Worm (Caenorhabditis elegans) whole organism, L1 larva: ENCODE data around the gene C48B4.12.

Source experiments
- F16B12.6 ChIP-seq: fragments of 150-350 bp; optimal IDR thresholded peaks from 2 replicates; lab custom pipeline; 2014; ENCODE audit warnings: missing biosample characterization, missing genetic modification characterization
- Y116A8C.19 ChIP-seq: sonication (generic microtip); optimal IDR thresholded peaks from 2 replicates; lab custom pipeline; 2016; ENCODE audit warnings: missing compliant biosample characterization, missing genetic modification characterization, borderline replicate concordance
- aha-1 ChIP-seq: fragments of 150-350 bp; optimal IDR thresholded peaks from 2 replicates; lab custom pipeline; 2014; ENCODE audit warnings: missing biosample characterization, missing genetic modification characterization
- alr-1 ChIP-seq: fragments of 200-800 bp; sonication (Bioruptor generic); optimal IDR thresholded peaks from 2 replicates; lab custom pipeline; 2018; ENCODE audit warnings: borderline replicate concordance, mild to moderate bottlenecking, missing genetic modification characterization, missing compliant biosample characterization
- aly-2 ChIP-seq: fragments of 150-350 bp; optimal IDR thresholded peaks from 2 replicates; lab custom pipeline; 2014; ENCODE audit warnings: missing biosample characterization, missing genetic modification characterization
- ceh-63 ChIP-seq: fragments of 200-800 bp; sonication (Bioruptor generic); optimal IDR thresholded peaks from 2 replicates; lab custom pipeline; 2018; ENCODE audit warnings: mild to moderate bottlenecking, missing genetic modification characterization, missing compliant biosample characterization
- ceh-8 ChIP-seq: fragments of 200-800 bp; sonication (Bioruptor generic); optimal IDR thresholded peaks from 2 replicates; lab custom pipeline; 2018; ENCODE audit warnings: mild to moderate bottlenecking, missing genetic modification characterization, moderate library complexity, missing compliant biosample characterization
- ces-1 ChIP-seq: fragments of 150-350 bp; optimal IDR thresholded peaks from 2 replicates; lab custom pipeline; 2014; ENCODE audit warnings: missing biosample characterization, missing genetic modification reagents, missing genetic modification characterization
- dpl-1 ChIP-seq, 3 experiments: fragments of 150-350 bp in 2 of 3; sonication (generic microtip) in 1 of 3; optimal IDR thresholded peaks; 2 replicates each; lab custom pipeline; 2014 to 2017; ENCODE audit warnings: missing biosample characterization in 3 of 3, missing genetic modification characterization in 3 of 3, missing genetic modification reagents in 3 of 3
- dsc-1 ChIP-seq: sonication (generic microtip); optimal IDR thresholded peaks from 2 replicates; lab custom pipeline; 2016; ENCODE audit warnings: mild to moderate bottlenecking, missing genetic modification characterization, missing compliant biosample characterization
- efl-3 ChIP-seq: fragments of 200-800 bp; sonication (Bioruptor generic); optimal IDR thresholded peaks from 2 replicates; lab custom pipeline; 2018; ENCODE audit warnings: mild to moderate bottlenecking, missing genetic modification characterization, missing compliant biosample characterization
- egl-13 ChIP-seq: sonication (generic microtip); optimal IDR thresholded peaks from 2 replicates; lab custom pipeline; 2016; ENCODE audit warnings: missing genotype, missing genetic modification reagents, missing genetic modification characterization, missing compliant biosample characterization
- ets-5 ChIP-seq: fragments of 200-800 bp; sonication (Bioruptor generic); IDR thresholded peaks from 2 replicates; pipeline ENCODE4 v1.3.6; 2022; ENCODE audit warnings: missing genetic modification characterization, missing compliant biosample characterization
- fkh-10 ChIP-seq: sonication (generic microtip); optimal IDR thresholded peaks from 2 replicates; lab custom pipeline; 2017; ENCODE audit warnings: missing biosample characterization, missing genetic modification reagents, missing genetic modification characterization
- fkh-8 ChIP-seq: sonication (generic microtip); optimal IDR thresholded peaks from 2 replicates; lab custom pipeline; 2016; ENCODE audit warnings: mild to moderate bottlenecking, missing genetic modification characterization, missing compliant biosample characterization
- fos-1 ChIP-seq: fragments of 150-350 bp; optimal IDR thresholded peaks from 2 replicates; lab custom pipeline; 2014; ENCODE audit warnings: missing biosample characterization, missing genetic modification characterization
- grh-1 ChIP-seq: fragments of 200-800 bp; sonication (Bioruptor generic); IDR thresholded peaks from 2 replicates; pipeline ENCODE4 v1.3.6; 2022; ENCODE audit warnings: missing genetic modification reagents, missing genetic modification characterization, missing compliant biosample characterization
- hpl-2 ChIP-seq: fragments of 150-350 bp; optimal IDR thresholded peaks from 2 replicates; lab custom pipeline; 2014; ENCODE audit warnings: missing biosample characterization, missing genetic modification reagents, missing genetic modification characterization
- irx-1 ChIP-seq: sonication (generic microtip); optimal IDR thresholded peaks from 2 replicates; lab custom pipeline; 2016; ENCODE audit warnings: missing genetic modification characterization, missing compliant biosample characterization
- isw-1 ChIP-seq: fragments of 200-800 bp; sonication (Bioruptor generic); IDR thresholded peaks from 2 replicates; pipeline ENCODE4 v1.3.6; 2022; ENCODE audit warnings: missing genetic modification characterization, missing compliant biosample characterization
- jun-1 ChIP-seq: fragments of 150-350 bp; optimal IDR thresholded peaks from 2 replicates; lab custom pipeline; 2014; ENCODE audit warnings: missing biosample characterization, missing genetic modification reagents, missing genetic modification characterization
- lin-35 ChIP-seq, 2 experiments: fragments of 150-350 bp; optimal IDR thresholded peaks; 2 replicates each; lab custom pipeline; 2014; ENCODE audit warnings: missing biosample characterization in 2 of 2, missing genetic modification characterization in 2 of 2, missing genetic modification reagents in 2 of 2
- lin-39 ChIP-seq: fragments of 150-350 bp; optimal IDR thresholded peaks from 2 replicates; lab custom pipeline; 2014; ENCODE audit warnings: missing biosample characterization, missing genetic modification reagents, missing genetic modification characterization
- lir-3 ChIP-seq: sonication (generic microtip); optimal IDR thresholded peaks from 2 replicates; lab custom pipeline; 2016; ENCODE audit warnings: mild to moderate bottlenecking, missing genetic modification characterization, moderate library complexity, missing compliant biosample characterization; ENCODE audit not compliant: poor library complexity
- lsy-2 ChIP-seq, 2 experiments: fragments of 150-350 bp; optimal IDR thresholded peaks; 2 replicates each; lab custom pipeline; 2014; ENCODE audit warnings: missing biosample characterization in 2 of 2, missing genetic modification characterization in 2 of 2
- mab-9 ChIP-seq: fragments of 200-800 bp; sonication (Bioruptor generic); IDR thresholded peaks from 2 replicates; pipeline ENCODE4 v1.3.6; 2022; ENCODE audit warnings: missing genetic modification reagents, missing genetic modification characterization, missing compliant biosample characterization
- mef-2 ChIP-seq: fragments of 150-350 bp; optimal IDR thresholded peaks from 2 replicates; lab custom pipeline; 2014; ENCODE audit warnings: missing biosample characterization, missing genetic modification characterization
- nhr-11 ChIP-seq: fragments of 150-350 bp; optimal IDR thresholded peaks from 2 replicates; lab custom pipeline; 2014; ENCODE audit warnings: missing biosample characterization, missing genetic modification characterization
- nhr-12 ChIP-seq: sonication (generic microtip); optimal IDR thresholded peaks from 2 replicates; lab custom pipeline; 2017; ENCODE audit warnings: missing biosample characterization, missing genetic modification characterization
- nhr-19 ChIP-seq: fragments of 200-800 bp; sonication (Bioruptor generic); conservative IDR thresholded peaks from 2 replicates; pipeline ENCODE4 v1.3.6; 2022; ENCODE audit warnings: missing genetic modification characterization, missing compliant biosample characterization
- nhr-237 ChIP-seq: fragments of 150-350 bp; optimal IDR thresholded peaks from 2 replicates; lab custom pipeline; 2014; ENCODE audit warnings: missing biosample characterization, missing genetic modification characterization
- nhr-28 ChIP-seq: fragments of 150-350 bp; optimal IDR thresholded peaks from 2 replicates; lab custom pipeline; 2014; ENCODE audit warnings: missing biosample characterization, missing genetic modification characterization
- nhr-47 ChIP-seq: sonication (generic microtip); optimal IDR thresholded peaks from 2 replicates; lab custom pipeline; 2016; ENCODE audit warnings: mild to moderate bottlenecking, missing genetic modification characterization, moderate library complexity, missing compliant biosample characterization
- nhr-71 ChIP-seq: sonication (generic microtip); optimal IDR thresholded peaks from 2 replicates; lab custom pipeline; 2016; ENCODE audit warnings: mild to moderate bottlenecking, missing genetic modification characterization, moderate library complexity, missing compliant biosample characterization
- nhr-77 ChIP-seq: fragments of 150-350 bp; optimal IDR thresholded peaks from 2 replicates; lab custom pipeline; 2014; ENCODE audit warnings: missing biosample characterization, missing genetic modification characterization
- nhr-84 ChIP-seq: sonication (generic microtip); optimal IDR thresholded peaks from 2 replicates; lab custom pipeline; 2017; ENCODE audit warnings: missing biosample characterization, missing genetic modification characterization
- nhr-85 ChIP-seq: sonication (generic microtip); peaks from one replicate; lab custom pipeline; 2016; ENCODE audit warnings: missing genetic modification characterization, inconsistent platforms, missing compliant biosample characterization
- nhr-90 ChIP-seq: sonication (generic microtip); optimal IDR thresholded peaks from 2 replicates; lab custom pipeline; 2016; ENCODE audit warnings: mild to moderate bottlenecking, missing genetic modification characterization, missing compliant biosample characterization; ENCODE audit not compliant: poor library complexity
- pag-3 ChIP-seq: sonication (generic microtip); optimal IDR thresholded peaks from 2 replicates; lab custom pipeline; 2017; ENCODE audit warnings: missing genetic modification characterization, mild to moderate bottlenecking, missing compliant biosample characterization, antibody characterized with exemption, borderline replicate concordance; ENCODE audit not compliant: insufficient read depth
- pax-3 ChIP-seq: fragments of 200-800 bp; sonication (Bioruptor generic); optimal IDR thresholded peaks from 2 replicates; lab custom pipeline; 2018; ENCODE audit warnings: mild to moderate bottlenecking, missing genetic modification characterization, moderate library complexity, missing compliant biosample characterization
- pqm-1 ChIP-seq: sonication (generic microtip); optimal IDR thresholded peaks from 3 replicates; lab custom pipeline; 2017; ENCODE audit warnings: missing biosample characterization, missing genetic modification characterization
- snpc-4 ChIP-seq: fragments of 150-350 bp; optimal IDR thresholded peaks from 2 replicates; lab custom pipeline; 2014; ENCODE audit warnings: missing biosample characterization, missing genetic modification characterization
- snu-23 ChIP-seq: sonication (generic microtip); optimal IDR thresholded peaks from 2 replicates; lab custom pipeline; 2016; ENCODE audit warnings: missing genetic modification characterization, missing compliant biosample characterization
- sup-37 ChIP-seq: fragments of 200-800 bp; sonication (Bioruptor generic); optimal IDR thresholded peaks from 2 replicates; lab custom pipeline; 2018; ENCODE audit warnings: mild to moderate bottlenecking, missing genetic modification characterization, missing compliant biosample characterization
- swsn-7 ChIP-seq: sonication (generic microtip); optimal IDR thresholded peaks from 2 replicates; lab custom pipeline; 2016; ENCODE audit warnings: missing genetic modification characterization, missing compliant biosample characterization
- unc-130 ChIP-seq: fragments of 150-350 bp; optimal IDR thresholded peaks from 2 replicates; lab custom pipeline; 2017; ENCODE audit warnings: missing biosample characterization, missing genetic modification characterization, inconsistent platforms
- unc-30 ChIP-seq: sonication (generic microtip); optimal IDR thresholded peaks from 2 replicates; lab custom pipeline; 2017; ENCODE audit warnings: missing biosample characterization, missing genetic modification characterization
- unc-98 ChIP-seq: fragments of 200-800 bp; sonication (Bioruptor generic); IDR thresholded peaks from 2 replicates; pipeline ENCODE4 v1.3.6; 2022; ENCODE audit warnings: missing genetic modification characterization, missing compliant biosample characterization
- vab-15 ChIP-seq: sonication (generic microtip); optimal IDR thresholded peaks from 2 replicates; lab custom pipeline; 2017; ENCODE audit warnings: missing genotype, mild to moderate bottlenecking, missing genetic modification characterization, missing compliant biosample characterization
- xbp-1 ChIP-seq: sonication (generic microtip); optimal IDR thresholded peaks from 2 replicates; lab custom pipeline; 2016; ENCODE audit warnings: missing genetic modification characterization, missing compliant biosample characterization
- zag-1 ChIP-seq: fragments of 150-350 bp; optimal IDR thresholded peaks from 2 replicates; lab custom pipeline; 2014; ENCODE audit warnings: missing biosample characterization, missing genetic modification characterization
- zip-4 ChIP-seq: fragments of 200-800 bp; sonication (Bioruptor generic); optimal IDR thresholded peaks from 2 replicates; lab custom pipeline; 2018; ENCODE audit warnings: mild to moderate bottlenecking, missing genetic modification characterization, moderate library complexity, missing compliant biosample characterization
- ztf-4 ChIP-seq: fragments of 150-350 bp; optimal IDR thresholded peaks from 2 replicates; lab custom pipeline; 2014; ENCODE audit warnings: missing biosample characterization, missing genetic modification characterization

The C48B4.12 gene

DNA sequence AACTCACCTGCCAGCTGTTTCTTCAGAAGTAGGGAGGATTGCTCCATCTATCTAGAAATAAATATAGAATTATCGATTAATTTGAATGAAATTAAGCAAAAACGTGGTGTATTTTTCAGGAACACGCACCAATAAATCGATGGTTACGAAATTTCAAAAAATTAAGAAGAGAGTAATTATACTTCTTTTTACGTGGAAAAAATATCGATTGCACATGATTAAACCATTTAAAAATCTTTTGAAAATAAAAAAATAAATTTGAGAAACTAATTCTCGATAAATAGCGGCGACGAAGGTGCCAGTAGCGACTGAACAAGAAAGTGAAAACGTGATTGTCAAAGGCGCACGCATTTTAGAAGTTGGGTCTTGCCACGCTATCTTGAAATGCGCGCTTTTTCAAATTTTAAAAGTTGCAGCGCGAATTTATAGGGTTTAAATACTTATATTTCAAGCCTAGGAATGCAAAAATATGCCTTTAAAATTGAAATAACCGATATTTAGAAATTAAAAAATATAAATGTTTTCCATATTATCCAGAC lies 34.0 kb downstream of the C48B4.12 start, which contains the start of gene ubc-7:
ubc-7 (minus strand) TSS at position 51 of the 539 bp plus-strand sequence.
- TF ChIP-seq fkh-8 (tag; lab: Kevin White, UChicago) = peak; percentile 78
- TF ChIP-seq nhr-11 (tag; lab: Kevin White, UChicago) = peak; percentile 38
- TF ChIP-seq hpl-2 (GFP tag; lab: Kevin White, UChicago) = no peak
- peak; percentile 99 for TF ChIP-seq lin-35 (GFP tag; optimal IDR thresholded peaks at IDR 0.05; lab: Kevin White, UChicago)
- peak; percentile 72 for TF ChIP-seq jun-1
- no peak for TF ChIP-seq alr-1
- peak; percentile 15 for TF ChIP-seq aly-2 (tag; lab: Kevin White, UChicago)
- TF ChIP-seq nhr-84 (tag; lab: Kevin White, UChicago) = no peak
- TF ChIP-seq pax-3 = no peak
- peak; percentile 25 for TF ChIP-seq fkh-10
- TF ChIP-seq nhr-90 = peak; percentile 81
- no peak for TF ChIP-seq mab-9 (GFP tag; lab: Robert Waterston, UW)
- no peak for TF ChIP-seq ceh-8 (GFP tag; lab: Kevin White, UChicago)
- no peak for TF ChIP-seq vab-15
- TF ChIP-seq unc-30 (tag; lab: Kevin White, UChicago) = no peak
- TF ChIP-seq ces-1 (GFP tag; lab: Kevin White, UChicago) = no peak
- peak; percentile 63 for TF ChIP-seq fos-1 (tag; lab: Kevin White, UChicago)
- peak; percentile 2 for TF ChIP-seq nhr-12 (tag; lab: Kevin White, UChicago)
- TF ChIP-seq swsn-7 (tag; lab: Kevin White, UChicago) = peak; percentile 75
- peak; percentile 65 for TF ChIP-seq F16B12.6 (tag; lab: Kevin White, UChicago)
- no peak for TF ChIP-seq pag-3 (tag; lab: Kevin White, UChicago)
- TF ChIP-seq ets-5 (GFP tag; lab: Robert Waterston, UW) = no peak
- peak; percentile 55 for TF ChIP-seq nhr-237 (tag; lab: Kevin White, UChicago)
- TF ChIP-seq ceh-63 (GFP tag; lab: Kevin White, UChicago) = no peak
- TF ChIP-seq pqm-1 (tag; lab: Kevin White, UChicago) = no peak
- TF ChIP-seq xbp-1 (tag; lab: Kevin White, UChicago) = peak; percentile 79
- peak; percentile 76 for TF ChIP-seq lin-39 (tag; lab: Kevin White, UChicago)
- TF ChIP-seq nhr-77 (tag; lab: Kevin White, UChicago) = peak; percentile 79
- TF ChIP-seq lir-3 (tag; lab: Kevin White, UChicago) = peak; percentile 69
- TF ChIP-seq Y116A8C.19 (tag; lab: Kevin White, UChicago) = no peak
- TF ChIP-seq aha-1 = peak; percentile 28
- TF ChIP-seq snpc-4 = peak; percentile 55
- TF ChIP-seq nhr-71 (tag; lab: Kevin White, UChicago) = peak; percentile 88
- no peak for TF ChIP-seq nhr-28 (tag; lab: Kevin White, UChicago)
- TF ChIP-seq zag-1 (tag; lab: Kevin White, UChicago) = no peak
- TF ChIP-seq unc-130 (tag; lab: Kevin White, UChicago) = peak; percentile 88
- peak; percentile 89 for TF ChIP-seq snu-23
- peak; percentile 86 for TF ChIP-seq nhr-85
- peak; percentile 98 to 99 (median 99) for TF ChIP-seq dpl-1 (GFP tag; optimal IDR thresholded peaks at IDR 0.05; lab: Kevin White, UChicago)
- TF ChIP-seq mef-2 (tag; lab: Kevin White, UChicago) = no peak
- TF ChIP-seq zip-4 = no peak
- TF ChIP-seq lsy-2 (tag; optimal IDR thresholded peaks at IDR 0.05; lab: Kevin White, UChicago) = peak; percentile 91 to 94
- no peak for TF ChIP-seq sup-37 (GFP tag; lab: Kevin White, UChicago)
- peak; percentile 53 for TF ChIP-seq egl-13 (tag; lab: Kevin White, UChicago)
- peak; percentile 76 for TF ChIP-seq grh-1
- peak; percentile 56 for TF ChIP-seq ztf-4 (tag; lab: Kevin White, UChicago)
- no peak for TF ChIP-seq unc-98 (GFP tag; lab: Robert Waterston, UW)
- TF ChIP-seq nhr-47 (tag; lab: Kevin White, UChicago) = peak; percentile 89
- peak; percentile 85 for TF ChIP-seq nhr-19 (GFP tag; lab: Robert Waterston, UW)
- peak; percentile 82 for TF ChIP-seq isw-1
- TF ChIP-seq irx-1 = peak; percentile 67
- TF ChIP-seq dsc-1 (tag; lab: Kevin White, UChicago) = peak; percentile 67
- TF ChIP-seq efl-3 = no peak
